Fruit fly (Drosophila melanogaster) whole organism, embryonic: ENCODE data around the gene Mco4.

Experiments
- D ChIP-seq, 2 experiments: fragments of 200-800 bp in 1 of 2; fragments of >200 bp in 1 of 2; sonication (Bioruptor generic) in 1 of 2; optimal IDR thresholded peaks; 2 replicates in 1 of 2; 3 replicates in 1 of 2; lab custom pipeline; 2017; ENCODE audit warnings: mild to moderate bottlenecking in 1 of 2, missing biosample characterization in 1 of 2, missing genetic modification characterization in 1 of 2, missing genetic modification reagents in 1 of 2
- ERR ChIP-seq: fragments of 200-800 bp; sonication (Bioruptor generic); optimal IDR thresholded peaks from 2 replicates; lab custom pipeline; 2016; ENCODE audit warnings: missing biosample characterization, missing genetic modification characterization
- HLH3B ChIP-seq: fragments of 200-800 bp; sonication (Bioruptor generic); IDR thresholded peaks from 2 replicates; pipeline ENCODE4 v1.3.6; 2022; ENCODE audit warnings: missing biosample characterization, missing genetic modification characterization

dm6 chrX:17882769-17883168 lies 26.8 kb upstream of the Mco4 start:
- TF ChIP-seq ERR, result no peak
- no peak for TF ChIP-seq D (optimal IDR thresholded peaks at IDR 0.05; lab: Kevin White, UChicago)
- TF ChIP-seq D (GFP tag; optimal IDR thresholded peaks at IDR 0.05; lab: Kevin White, UChicago), result no peak
- no peak for TF ChIP-seq HLH3B (GFP tag; lab: Robert Waterston, UW)
